Fruit fly (Drosophila melanogaster): Measurements from ENCODE around the gene CG7341.

CG7341 gene

DNA sequence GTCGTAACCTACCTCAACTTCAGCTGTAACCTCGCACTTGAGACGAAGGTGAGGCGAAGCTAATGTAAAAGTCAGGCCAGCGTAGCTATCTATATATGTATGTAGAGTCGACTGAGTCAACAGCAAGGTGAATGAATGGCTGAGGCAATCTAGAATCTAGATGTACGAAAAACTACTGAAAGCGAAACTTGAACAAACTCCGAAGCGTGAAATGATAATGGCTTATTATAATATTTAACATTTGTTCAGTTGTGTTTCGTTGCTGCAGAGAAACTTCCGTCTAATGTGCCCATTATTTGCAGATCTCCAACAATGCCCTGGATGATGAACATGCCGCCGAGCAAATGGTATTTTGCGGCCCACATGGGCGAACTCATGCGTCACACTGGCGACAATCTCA, 31.9 kb downstream of the CG7341 start (continued):
- no peak for TF ChIP-seq CG12155 (GFP tag; optimal IDR thresholded peaks at IDR 0.05)
- TF ChIP-seq CG31365 (tag; optimal IDR thresholded peaks at IDR 0.05): no peak
- no peak for TF ChIP-seq Fer2 (tag; optimal IDR thresholded peaks at IDR 0.05)
- TF ChIP-seq NFAT (GFP tag; IDR thresholded peaks at IDR 0.05): no peak
- peak; percentile 15; the same call in 1 of the 2 replicates for TF ChIP-seq sob (GFP tag; IDR thresholded peaks at IDR 0.05)
- TF ChIP-seq Hmr (GFP tag; optimal IDR thresholded peaks at IDR 0.05): peak; percentile 63
- no peak for TF ChIP-seq pb (GFP tag; optimal IDR thresholded peaks at IDR 0.05)
- TF ChIP-seq B-H2 (GFP tag; optimal IDR thresholded peaks at IDR 0.05): no peak
- no peak for TF ChIP-seq CG14710 (tag; optimal IDR thresholded peaks at IDR 0.05)
- no peak for TF ChIP-seq bowl (GFP tag; IDR thresholded peaks at IDR 0.05)
- no peak for TF ChIP-seq dpn (GFP tag; optimal IDR thresholded peaks at IDR 0.05)
- TF ChIP-seq slou (GFP tag; optimal IDR thresholded peaks at IDR 0.05): no peak
- TF ChIP-seq PHDP (tag; optimal IDR thresholded peaks at IDR 0.05): peak; percentile 49
- peak; percentile 20 for TF ChIP-seq CG6854 (GFP tag; optimal IDR thresholded peaks at IDR 0.05)
- TF ChIP-seq Tbp (GFP tag; optimal IDR thresholded peaks at IDR 0.05): no peak
- no peak for TF ChIP-seq CG8765 (GFP tag; IDR thresholded peaks at IDR 0.05)
- TF ChIP-seq CG1792 (GFP tag; optimal IDR thresholded peaks at IDR 0.05): peak; percentile 2
- no peak for TF ChIP-seq jing (GFP tag; optimal IDR thresholded peaks at IDR 0.05)
- no peak for TF ChIP-seq CG32767 (GFP tag; IDR thresholded peaks at IDR 0.05)
- no peak for TF ChIP-seq lbe (GFP tag; optimal IDR thresholded peaks at IDR 0.05)
- TF ChIP-seq CrebB (tag; optimal IDR thresholded peaks at IDR 0.05): peak; percentile 39
- TF ChIP-seq lola (GFP tag; optimal IDR thresholded peaks at IDR 0.05): no peak
- TF ChIP-seq CG6254 (GFP tag; optimal IDR thresholded peaks at IDR 0.05): no peak
- TF ChIP-seq CG15696 (tag; optimal IDR thresholded peaks at IDR 0.05): no peak
- TF ChIP-seq Lpt (GFP tag; optimal IDR thresholded peaks at IDR 0.05): no peak
- TF ChIP-seq fd3F (GFP tag; optimal IDR thresholded peaks at IDR 0.05): no peak
- no peak for TF ChIP-seq CG8089 (GFP tag; optimal IDR thresholded peaks at IDR 0.05)
- peak; percentile 30 for TF ChIP-seq CG2875 (GFP tag; optimal IDR thresholded peaks at IDR 0.05)
- TF ChIP-seq Ets65A (GFP tag): no peak
- no peak for TF ChIP-seq zen2 (GFP tag; IDR thresholded peaks at IDR 0.05; ENCODE audit: partially characterized antibody)
- TF ChIP-seq HLH54F (GFP tag; optimal IDR thresholded peaks at IDR 0.05): no peak
- TF ChIP-seq Fer1 (GFP tag; optimal IDR thresholded peaks at IDR 0.05): peak; percentile 45

DNA sequence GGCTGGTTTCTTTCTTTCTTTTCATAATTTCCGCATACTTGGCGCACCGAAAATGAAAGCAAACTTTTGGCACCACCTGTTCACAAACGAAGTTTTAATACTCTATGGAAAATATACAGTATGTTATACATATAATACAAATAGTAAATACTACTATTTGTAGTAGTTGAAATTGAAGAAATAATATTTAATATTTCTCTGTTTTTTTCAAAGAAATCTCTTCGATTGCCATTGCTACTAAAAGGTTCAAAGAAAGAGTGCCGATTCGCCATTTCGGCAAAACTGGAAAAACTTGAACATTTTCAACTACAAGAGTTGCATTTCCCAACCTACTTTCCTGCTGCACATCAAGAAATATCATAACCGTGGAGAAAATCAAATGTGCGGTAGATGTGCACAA, 34.1 kb downstream of the CG7341 start:
- TF ChIP-seq Optix (GFP tag; IDR thresholded peaks at IDR 0.05): no peak
- peak; percentile 53 for TF ChIP-seq Drgx (GFP tag; IDR thresholded peaks at IDR 0.05)

- TF ChIP-seq TFAM (GFP tag; optimal IDR thresholded peaks at IDR 0.05) (no peak), Doc3 (GFP tag; IDR thresholded peaks at IDR 0.05; ENCODE audit: partially characterized antibody) (no peak), Med (GFP tag) (peak; percentile 22), E2f1 (GFP tag; IDR thresholded peaks at IDR 0.05) (no peak), CG15514 (GFP tag; optimal IDR thresholded peaks at IDR 0.05) (peak; percentile 93), da (GFP tag; optimal IDR thresholded peaks at IDR 0.05) (no peak), Ets65A (GFP tag) (peak; percentile 49), hth (optimal IDR thresholded peaks at IDR 0.05) (no peak), CG4328 (GFP tag; optimal IDR thresholded peaks at IDR 0.05) (no peak), insv (GFP tag; optimal IDR thresholded peaks at IDR 0.05) (no peak), pb (GFP tag; optimal IDR thresholded peaks at IDR 0.05) (no peak)
Measured at dm6 chr3L:18147596-18147995, 34.8 kb downstream of the CG7341 start.

Data from whole organism, embryonic.